Fruit fly (Drosophila melanogaster) whole organism: ENCODE measurements around the gene Ist1.

Experiments
- CG8478 ChIP-seq: fragments of >200 bp; optimal IDR thresholded peaks from 2 replicates; lab custom pipeline; 2018; ENCODE audit warnings: inconsistent platforms
- pan ChIP-seq: fragments of >200 bp; optimal IDR thresholded peaks from 2 replicates; lab custom pipeline; 2017
- psq ChIP-seq: fragments of >200 bp; optimal IDR thresholded peaks from 2 replicates; lab custom pipeline; 2017
- usp ChIP-seq: fragments of >200 bp; optimal IDR thresholded peaks from 2 replicates; lab custom pipeline; 2017; ENCODE audit warnings: missing biosample characterization, missing genetic modification characterization, mixed read lengths

DNA sequence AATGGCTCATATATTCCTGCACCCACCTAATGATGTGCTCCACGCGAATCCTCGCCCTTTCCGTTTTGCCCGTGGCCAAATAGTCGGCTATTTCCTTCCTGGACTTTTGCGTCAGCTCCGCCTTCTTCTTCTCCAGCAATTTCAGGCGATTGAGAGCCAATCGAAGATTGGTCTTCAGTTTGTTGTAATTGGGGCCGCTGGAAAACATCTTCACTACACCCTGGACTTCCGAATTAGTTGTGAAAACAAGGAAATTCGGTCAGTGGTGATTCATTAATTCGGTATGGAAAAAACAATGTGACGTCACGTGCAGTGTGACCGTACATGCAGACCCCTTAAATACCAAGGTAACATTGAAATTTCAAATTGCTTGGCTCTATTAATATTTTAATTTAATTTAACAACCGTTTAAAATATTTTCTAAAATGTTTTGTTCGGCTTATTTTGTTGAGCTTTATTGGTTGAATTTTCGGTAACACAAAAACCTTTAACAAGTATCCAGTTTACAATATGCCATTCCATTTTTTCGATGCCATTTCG is at the start of gene Ist1:
- TF ChIP-seq pan (lab: Kevin White, UChicago) (no peak), CG8478 (lab: Kevin White, UChicago) (no peak), usp (GFP tag; lab: Kevin White, UChicago) (no peak), psq (no peak)
